Fruit fly (Drosophila melanogaster): ENCODE measurements around the gene CG7203.

dm6 chr2L:7741437-7741836, 11.5 kb downstream of the CG7203 start, which contains the start of gene Acp1:
- TF ChIP-seq Dfd (GFP tag; optimal IDR thresholded peaks at IDR 0.05), result no peak
- no peak for TF ChIP-seq pan (optimal IDR thresholded peaks at IDR 0.05)
- no peak for TF ChIP-seq CrebA (GFP tag; optimal IDR thresholded peaks at IDR 0.05; ENCODE audit: borderline replicate concordance)
- TF ChIP-seq Hr78 (GFP tag; optimal IDR thresholded peaks at IDR 0.05), result no peak
- TF ChIP-seq ey (GFP tag; optimal IDR thresholded peaks at IDR 0.05), result no peak
- TF ChIP-seq h (GFP tag; optimal IDR thresholded peaks at IDR 0.05), result no peak
- TF ChIP-seq jim (GFP tag; optimal IDR thresholded peaks at IDR 0.05), result no peak
- TF ChIP-seq usp (GFP tag; optimal IDR thresholded peaks at IDR 0.05), result no peak
- no peak for TF ChIP-seq Mio (GFP tag; optimal IDR thresholded peaks at IDR 0.05)
- TF ChIP-seq psq (GFP tag; optimal IDR thresholded peaks at IDR 0.05), result no peak
